Worm (Caenorhabditis elegans) whole organism, mixed stage, embryonic: ENCODE data around the gene F54D8.10.
A peak's percentile ranks its signal among the peaks of the same experiment; 100 is the strongest.

ENCODE experiments used
- M03D4.4 ChIP-seq: sonication (generic microtip); optimal IDR thresholded peaks from 2 replicates; lab custom pipeline; 2017; ENCODE audit warnings: mild to moderate bottlenecking, missing genetic modification characterization, missing compliant biosample characterization
- bed-3 ChIP-seq: fragments of 200-800 bp; sonication (Bioruptor generic); optimal IDR thresholded peaks from 3 replicates; lab custom pipeline; 2018; ENCODE audit warnings: mild to moderate bottlenecking, missing genetic modification characterization, moderate library complexity, missing compliant biosample characterization
- blmp-1 ChIP-seq: fragments of 150-350 bp; optimal IDR thresholded peaks from 2 replicates; lab custom pipeline; 2014; ENCODE audit warnings: missing biosample characterization, missing genetic modification characterization
- ceh-39 ChIP-seq: fragments of 150-350 bp; optimal IDR thresholded peaks from 2 replicates; lab custom pipeline; 2014; ENCODE audit warnings: missing biosample characterization, missing genetic modification characterization
- ceh-43 ChIP-seq: fragments of 200-800 bp; sonication (Bioruptor generic); optimal IDR thresholded peaks from 2 replicates; lab custom pipeline; 2018; ENCODE audit warnings: mild to moderate bottlenecking, missing genetic modification characterization, moderate library complexity, missing compliant biosample characterization
- ceh-83 ChIP-seq: fragments of 200-800 bp; sonication (Bioruptor generic); optimal IDR thresholded peaks from 2 replicates; lab custom pipeline; 2018; ENCODE audit warnings: mild to moderate bottlenecking, missing genetic modification characterization, missing compliant biosample characterization
- ces-1 ChIP-seq: fragments of 150-350 bp; optimal IDR thresholded peaks from 2 replicates; lab custom pipeline; 2014; ENCODE audit warnings: missing biosample characterization, missing genetic modification reagents, missing genetic modification characterization
- cnd-1 ChIP-seq: fragments of 200-800 bp; sonication (Bioruptor generic); optimal IDR thresholded peaks from 2 replicates; lab custom pipeline; 2018; ENCODE audit warnings: mild to moderate bottlenecking, missing genetic modification characterization, missing compliant biosample characterization
- drap-1 ChIP-seq: fragments of 200-800 bp; sonication (Bioruptor generic); optimal IDR thresholded peaks from 3 replicates; lab custom pipeline; 2018; ENCODE audit warnings: mild to moderate bottlenecking, missing genetic modification characterization, missing compliant biosample characterization
- ham-2 ChIP-seq: fragments of 200-800 bp; sonication (Bioruptor generic); optimal IDR thresholded peaks from 2 replicates; lab custom pipeline; 2018; ENCODE audit warnings: mild to moderate bottlenecking, missing genetic modification characterization, missing compliant biosample characterization
- hlh-1 ChIP-seq: fragments of 150-350 bp; optimal IDR thresholded peaks from 2 replicates; lab custom pipeline; 2014; ENCODE audit warnings: missing biosample characterization, missing genetic modification reagents, missing genetic modification characterization
- lin-13 ChIP-seq: fragments of 150-350 bp; optimal IDR thresholded peaks from 2 replicates; lab custom pipeline; 2014; ENCODE audit warnings: missing biosample characterization, missing genetic modification characterization
- lin-32 ChIP-seq: fragments of 200-800 bp; sonication (Bioruptor generic); optimal IDR thresholded peaks from 2 replicates; lab custom pipeline; 2018; ENCODE audit warnings: mild to moderate bottlenecking, missing genetic modification characterization, missing compliant biosample characterization
- lsy-2 ChIP-seq: fragments of 150-350 bp; optimal IDR thresholded peaks from 2 replicates; lab custom pipeline; 2014; ENCODE audit warnings: missing biosample characterization, missing genetic modification characterization
- mab-5 ChIP-seq: fragments of 150-350 bp; optimal IDR thresholded peaks from 2 replicates; lab custom pipeline; 2014; ENCODE audit warnings: missing biosample characterization, missing genetic modification characterization
- mep-1 ChIP-seq: fragments of 150-350 bp; optimal IDR thresholded peaks from 2 replicates; lab custom pipeline; 2017; ENCODE audit warnings: missing biosample characterization, missing genetic modification reagents, missing genetic modification characterization, inconsistent platforms
- mls-2 ChIP-seq: sonication (generic microtip); optimal IDR thresholded peaks from 2 replicates; lab custom pipeline; 2016; ENCODE audit warnings: mild to moderate bottlenecking, missing genetic modification characterization, moderate library complexity, missing compliant biosample characterization
- nhr-12 ChIP-seq: fragments of 150-350 bp; optimal IDR thresholded peaks from 2 replicates; lab custom pipeline; 2014; ENCODE audit warnings: missing biosample characterization, missing genetic modification characterization
- nhr-2 ChIP-seq: fragments of 150-350 bp; optimal IDR thresholded peaks from 2 replicates; lab custom pipeline; 2014; ENCODE audit warnings: missing biosample characterization, missing genetic modification characterization
- nhr-237 ChIP-seq: fragments of 150-350 bp; optimal IDR thresholded peaks from 2 replicates; lab custom pipeline; 2014; ENCODE audit warnings: missing biosample characterization, missing genetic modification characterization
- nhr-28 ChIP-seq: fragments of 150-350 bp; optimal IDR thresholded peaks from 2 replicates; lab custom pipeline; 2014; ENCODE audit warnings: missing biosample characterization, missing genetic modification characterization
- nhr-76 ChIP-seq: sonication (generic microtip); optimal IDR thresholded peaks from 2 replicates; lab custom pipeline; 2017; ENCODE audit warnings: missing biosample characterization, missing genetic modification characterization
- pha-4 ChIP-seq: fragments of 150-350 bp; optimal IDR thresholded peaks from 2 replicates; lab custom pipeline; 2018; ENCODE audit warnings: missing biosample characterization, missing genetic modification reagents, missing genetic modification characterization
- sem-2 ChIP-seq: fragments of 200-800 bp; sonication (Bioruptor generic); optimal IDR thresholded peaks from 2 replicates; lab custom pipeline; 2018; ENCODE audit warnings: mild to moderate bottlenecking, missing genetic modification characterization, missing compliant biosample characterization
- snpc-4 ChIP-seq: fragments of 150-350 bp; optimal IDR thresholded peaks from 2 replicates; lab custom pipeline; 2014; ENCODE audit warnings: missing biosample characterization, missing genetic modification characterization
- sptf-1 ChIP-seq: sonication (generic microtip); optimal IDR thresholded peaks from 2 replicates; lab custom pipeline; 2017; ENCODE audit warnings: mild to moderate bottlenecking, missing genetic modification characterization, moderate library complexity, missing compliant biosample characterization
- tbx-8 ChIP-seq: fragments of 200-800 bp; sonication (Bioruptor generic); optimal IDR thresholded peaks from 2 replicates; lab custom pipeline; 2018; ENCODE audit warnings: mild to moderate bottlenecking, missing genetic modification characterization, moderate library complexity, missing compliant biosample characterization
- unc-120 ChIP-seq: sonication (generic microtip); optimal IDR thresholded peaks from 2 replicates; lab custom pipeline; 2017; ENCODE audit warnings: missing genetic modification characterization, missing compliant biosample characterization; ENCODE audit not compliant: poor library complexity, severe bottlenecking
- unc-39 ChIP-seq: fragments of 150-350 bp; optimal IDR thresholded peaks from 2 replicates; lab custom pipeline; 2014; ENCODE audit warnings: missing biosample characterization, missing genetic modification characterization
- unc-62 ChIP-seq: fragments of 150-350 bp; optimal IDR thresholded peaks from 2 replicates; lab custom pipeline; 2014; ENCODE audit warnings: missing biosample characterization, missing genetic modification reagents, missing genetic modification characterization
- zip-8 ChIP-seq: fragments of 150-350 bp; optimal IDR thresholded peaks from 2 replicates; lab custom pipeline; 2014; ENCODE audit warnings: missing biosample characterization, missing genetic modification characterization
- ztf-11 ChIP-seq: fragments of 150-350 bp; optimal IDR thresholded peaks from 2 replicates; lab custom pipeline; 2014; ENCODE audit warnings: missing biosample characterization, missing genetic modification characterization

F54D8.10 gene

ce11 chrIII:5096741-5097140 is 2.1 kb downstream of the F54D8.10 start:
- TF ChIP-seq nhr-2 (tag; lab: Kevin White, UChicago) (no peak), ztf-11 (tag; lab: Kevin White, UChicago) (no peak), lsy-2 (tag; lab: Kevin White, UChicago) (no peak), nhr-237 (tag; lab: Kevin White, UChicago) (no peak), nhr-76 (no peak), ham-2 (no peak), mep-1 (tag; lab: Kevin White, UChicago) (no peak), drap-1 (GFP tag; lab: Kevin White, UChicago) (no peak), cnd-1 (tag; lab: Kevin White, UChicago) (no peak), unc-120 (tag; lab: Kevin White, UChicago) (no peak), lin-32 (GFP tag; lab: Kevin White, UChicago) (no peak), M03D4.4 (no peak), pha-4 (no peak), blmp-1 (no peak), ceh-43 (GFP tag; lab: Kevin White, UChicago) (no peak), ceh-39 (tag; lab: Kevin White, UChicago) (no peak), mab-5 (no peak)

- no peak for TF ChIP-seq bed-3
- no peak for TF ChIP-seq ceh-43 (GFP tag; lab: Kevin White, UChicago)
- TF ChIP-seq lin-13 (tag; lab: Kevin White, UChicago) = no peak
- no peak for TF ChIP-seq nhr-76
- TF ChIP-seq nhr-2 (tag; lab: Kevin White, UChicago) = no peak
- TF ChIP-seq lin-32 (GFP tag; lab: Kevin White, UChicago) = no peak
- no peak for TF ChIP-seq drap-1 (GFP tag; lab: Kevin White, UChicago)
- TF ChIP-seq mep-1 (tag; lab: Kevin White, UChicago) = no peak
- no peak for TF ChIP-seq sptf-1
- no peak for TF ChIP-seq snpc-4
- TF ChIP-seq tbx-8 (GFP tag; lab: Kevin White, UChicago) = no peak
- TF ChIP-seq ham-2 = no peak
- TF ChIP-seq unc-39 = no peak
- TF ChIP-seq ces-1 (GFP tag; lab: Kevin White, UChicago) = no peak
- TF ChIP-seq zip-8 (tag; lab: Kevin White, UChicago) = no peak
- no peak for TF ChIP-seq ceh-39 (tag; lab: Kevin White, UChicago)
- TF ChIP-seq ceh-83 (GFP tag; lab: Kevin White, UChicago) = no peak
These were observed 4.2 kb downstream of the F54D8.10 start for ce11 chrIII:5098740-5099276.

ce11 chrIII:5099500-5099899 is 4.9 kb downstream of the F54D8.10 start:
- TF ChIP-seq hlh-1 (tag; lab: Kevin White, UChicago) (no peak), ceh-39 (tag; lab: Kevin White, UChicago) (no peak), unc-120 (tag; lab: Kevin White, UChicago) (no peak), pha-4 (no peak), nhr-28 (tag; lab: Kevin White, UChicago) (no peak), nhr-12 (tag; lab: Kevin White, UChicago) (no peak), sem-2 (no peak), drap-1 (GFP tag; lab: Kevin White, UChicago) (no peak), snpc-4 (no peak), mls-2 (tag; lab: Kevin White, UChicago) (no peak), sptf-1 (no peak), lin-13 (tag; lab: Kevin White, UChicago) (no peak), lin-32 (GFP tag; lab: Kevin White, UChicago) (no peak), bed-3 (no peak), mab-5 (no peak), zip-8 (tag; lab: Kevin White, UChicago) (no peak), unc-62 (GFP tag; lab: Kevin White, UChicago) (no peak), ceh-83 (GFP tag; lab: Kevin White, UChicago) (no peak), ztf-11 (tag; lab: Kevin White, UChicago) (no peak)

- TF ChIP-seq pha-4 (peak; percentile 28), sptf-1 (peak; percentile 1), nhr-237 (tag; lab: Kevin White, UChicago) (peak; percentile 24), ces-1 (GFP tag; lab: Kevin White, UChicago) (peak; percentile 60), lsy-2 (tag; lab: Kevin White, UChicago) (peak; percentile 72), mep-1 (tag; lab: Kevin White, UChicago) (peak; percentile 13), lin-32 (GFP tag; lab: Kevin White, UChicago) (no peak), unc-120 (tag; lab: Kevin White, UChicago) (no peak), ceh-39 (tag; lab: Kevin White, UChicago) (peak; percentile 49), unc-62 (GFP tag; lab: Kevin White, UChicago) (no peak)
These were observed 8.0 kb downstream of the F54D8.10 start, which contains the start of gene F54D8.6 for ce11 chrIII:5102616-5103015. F54D8.6 (plus strand) TSS chrIII:5102985.
